Fruit fly (Drosophila melanogaster) whole organism, prepupa: ENCODE measurements around the gene CG14610.
A peak's percentile ranks its signal among the peaks of the same experiment; 100 is the strongest.

Source experiments
- Blimp-1 ChIP-seq: fragments of 200-800 bp; sonication (Bioruptor generic); optimal IDR thresholded peaks from 3 replicates; lab custom pipeline; 2017; ENCODE audit warnings: missing biosample characterization, missing genetic modification characterization, mild to moderate bottlenecking, moderate library complexity, missing genetic modification reagents
- CG11294 ChIP-seq: fragments of 200-800 bp; sonication (Bioruptor generic); IDR thresholded peaks from 2 replicates; pipeline ENCODE4 v1.3.6; 2022; ENCODE audit warnings: missing biosample characterization, missing genetic modification characterization
- CG11762 ChIP-seq: fragments of 200-800 bp; sonication (Bioruptor generic); optimal IDR thresholded peaks from 3 replicates; lab custom pipeline; 2016; ENCODE audit warnings: missing biosample characterization, missing genetic modification characterization; ENCODE audit not compliant: insufficient read depth
- CG11902 ChIP-seq: fragments of 200-800 bp; sonication (Bioruptor generic); optimal IDR thresholded peaks from 3 replicates; lab custom pipeline; 2016; ENCODE audit warnings: missing biosample characterization, missing genetic modification characterization
- CG15336 ChIP-seq: fragments of 200-800 bp; sonication (Bioruptor generic); IDR thresholded peaks from 2 replicates; pipeline ENCODE4 v1.3.6; 2022; ENCODE audit warnings: missing biosample characterization, missing genetic modification characterization
- CG1621 ChIP-seq: fragments of 200-800 bp; sonication (Bioruptor generic); optimal IDR thresholded peaks from 3 replicates; lab custom pipeline; 2018; ENCODE audit warnings: missing biosample characterization, mild to moderate bottlenecking, missing genetic modification characterization
- CG16779 ChIP-seq: fragments of 200-800 bp; sonication (Bioruptor generic); optimal IDR thresholded peaks from 3 replicates; lab custom pipeline; 2017; ENCODE audit warnings: missing biosample characterization, mild to moderate bottlenecking, missing genetic modification characterization
- CG3032 ChIP-seq: fragments of 200-800 bp; optimal IDR thresholded peaks from 2 replicates; lab custom pipeline; 2019; ENCODE audit warnings: missing biosample characterization, mild to moderate bottlenecking, missing genetic modification characterization, moderate library complexity
- CG31627 ChIP-seq: fragments of 200-800 bp; sonication (Bioruptor generic); optimal IDR thresholded peaks from 3 replicates; lab custom pipeline; 2016; ENCODE audit warnings: missing biosample characterization, missing genetic modification characterization
- CG3919 ChIP-seq: fragments of 200-800 bp; sonication (Bioruptor generic); optimal IDR thresholded peaks from 3 replicates; lab custom pipeline; 2016; ENCODE audit warnings: missing biosample characterization, missing genetic modification characterization
- CG4318 ChIP-seq: fragments of 200-800 bp; sonication (Bioruptor generic); optimal IDR thresholded peaks from 3 replicates; lab custom pipeline; 2017; ENCODE audit warnings: missing biosample characterization, mild to moderate bottlenecking, missing genetic modification characterization
- CG6163 ChIP-seq: fragments of 200-800 bp; sonication (Bioruptor generic); IDR thresholded peaks from 3 replicates; pipeline ENCODE4 v1.3.6; 2022; ENCODE audit warnings: missing biosample characterization, missing genetic modification characterization
- CG6276 ChIP-seq: fragments of 200-800 bp; sonication (Bioruptor generic); optimal IDR thresholded peaks from 2 replicates; lab custom pipeline; 2017; ENCODE audit warnings: missing biosample characterization, mild to moderate bottlenecking, missing genetic modification characterization
- CG6792 ChIP-seq: fragments of 200-800 bp; sonication (Bioruptor generic); optimal IDR thresholded peaks from 3 replicates; lab custom pipeline; 2016; ENCODE audit warnings: missing biosample characterization, missing genetic modification characterization
- CG6808 ChIP-seq: fragments of 200-800 bp; sonication (Bioruptor generic); optimal IDR thresholded peaks from 3 replicates; lab custom pipeline; 2017; ENCODE audit warnings: missing biosample characterization, missing genetic modification characterization, mild to moderate bottlenecking, moderate library complexity, missing genetic modification reagents
- CG6854 ChIP-seq: fragments of 200-800 bp; sonication (Bioruptor generic); optimal IDR thresholded peaks from 2 replicates; lab custom pipeline; 2017; ENCODE audit warnings: missing biosample characterization, mild to moderate bottlenecking, missing genetic modification characterization
- CG7368 ChIP-seq: fragments of 200-800 bp; sonication (Bioruptor generic); optimal IDR thresholded peaks from 3 replicates; lab custom pipeline; 2016; ENCODE audit warnings: missing biosample characterization, missing genetic modification characterization
- CG8632 ChIP-seq: fragments of 200-800 bp; sonication (Bioruptor generic); optimal IDR thresholded peaks from 3 replicates; lab custom pipeline; 2016; ENCODE audit warnings: missing biosample characterization, missing genetic modification characterization
- Eip75B ChIP-seq: fragments of 200-800 bp; sonication (Bioruptor generic); optimal IDR thresholded peaks from 3 replicates; lab custom pipeline; 2016; ENCODE audit warnings: missing biosample characterization, missing genetic modification characterization
- Eip93F ChIP-seq: fragments of 200-800 bp; sonication (Bioruptor generic); optimal IDR thresholded peaks from 2 replicates; lab custom pipeline; 2016; ENCODE audit warnings: missing biosample characterization, mild to moderate bottlenecking, missing genetic modification characterization
- Ets21C ChIP-seq: fragments of 200-800 bp; sonication (Bioruptor generic); optimal IDR thresholded peaks from 3 replicates; lab custom pipeline; 2016; ENCODE audit warnings: missing biosample characterization, missing genetic modification characterization
- Hr38 ChIP-seq: sonication (Bioruptor generic); optimal IDR thresholded peaks from 2 replicates; lab custom pipeline; 2016; ENCODE audit warnings: missing biosample characterization, missing genetic modification characterization
- Hr4 ChIP-seq: fragments of 200-800 bp; sonication (Bioruptor generic); optimal IDR thresholded peaks from 3 replicates; lab custom pipeline; 2016; ENCODE audit warnings: missing biosample characterization, missing genetic modification characterization
- Lpt ChIP-seq: fragments of 200-800 bp; sonication (Bioruptor generic); optimal IDR thresholded peaks from 3 replicates; lab custom pipeline; 2016; ENCODE audit warnings: missing biosample characterization, missing genetic modification characterization
- Met ChIP-seq: fragments of 200-800 bp; sonication (Bioruptor generic); optimal IDR thresholded peaks from 3 replicates; lab custom pipeline; 2016; ENCODE audit warnings: missing biosample characterization, missing genetic modification characterization
- OdsH ChIP-seq: fragments of 200-800 bp; sonication (Bioruptor generic); optimal IDR thresholded peaks from 3 replicates; lab custom pipeline; 2016; ENCODE audit warnings: missing biosample characterization, missing genetic modification characterization
- Smox ChIP-seq: fragments of 200-800 bp; sonication (Bioruptor generic); optimal IDR thresholded peaks from 3 replicates; lab custom pipeline; 2016; ENCODE audit warnings: missing biosample characterization, missing genetic modification characterization
- Sox102F ChIP-seq: fragments of 200-800 bp; sonication (Bioruptor generic); optimal IDR thresholded peaks from 2 replicates; lab custom pipeline; 2016; ENCODE audit warnings: missing biosample characterization, mild to moderate bottlenecking, missing genetic modification characterization
- Sox14 ChIP-seq: fragments of 200-800 bp; sonication (Bioruptor generic); optimal IDR thresholded peaks from 3 replicates; lab custom pipeline; 2016; ENCODE audit warnings: missing biosample characterization, missing genetic modification characterization
- Sox15 ChIP-seq: fragments of 200-800 bp; sonication (Bioruptor generic); optimal IDR thresholded peaks from 3 replicates; lab custom pipeline; 2016; ENCODE audit warnings: missing biosample characterization, missing genetic modification characterization
- achi ChIP-seq: fragments of 200-800 bp; sonication (Bioruptor generic); optimal IDR thresholded peaks from 3 replicates; lab custom pipeline; 2016; ENCODE audit warnings: missing biosample characterization, missing genetic modification characterization
- acj6 ChIP-seq: fragments of 200-800 bp; sonication (Bioruptor generic); optimal IDR thresholded peaks from 3 replicates; lab custom pipeline; 2016; ENCODE audit warnings: missing biosample characterization, missing genetic modification characterization
- eg ChIP-seq: fragments of 200-800 bp; sonication (Bioruptor generic); IDR thresholded peaks from 3 replicates; pipeline ENCODE4 v1.3.6; 2022; ENCODE audit warnings: missing biosample characterization, missing genetic modification characterization
- esn ChIP-seq: fragments of 200-800 bp; sonication (Bioruptor generic); optimal IDR thresholded peaks from 2 replicates; lab custom pipeline; 2016; ENCODE audit warnings: missing biosample characterization, mild to moderate bottlenecking, missing genetic modification characterization, moderate library complexity
- fd85E ChIP-seq: fragments of 200-800 bp; sonication (Bioruptor generic); optimal IDR thresholded peaks from 3 replicates; lab custom pipeline; 2016; ENCODE audit warnings: missing biosample characterization, missing genetic modification characterization
- net ChIP-seq: fragments of 200-800 bp; sonication (Bioruptor generic); optimal IDR thresholded peaks from 3 replicates; lab custom pipeline; 2016; ENCODE audit warnings: missing biosample characterization, missing genetic modification characterization
- ss ChIP-seq, 2 experiments: fragments of 200-800 bp; sonication (Bioruptor generic); optimal IDR thresholded peaks; 2 replicates in 1 of 2; 3 replicates in 1 of 2; lab custom pipeline; 2017 to 2018; ENCODE audit warnings: mild to moderate bottlenecking in 2 of 2, missing biosample characterization in 2 of 2, missing genetic modification characterization in 2 of 2, moderate library complexity in 1 of 2
- svp ChIP-seq: fragments of 200-800 bp; sonication (Bioruptor generic); peaks from one replicate; lab custom pipeline; 2016; ENCODE audit warnings: missing biosample characterization, missing genetic modification characterization
- topi ChIP-seq: fragments of 200-800 bp; sonication (Bioruptor generic); optimal IDR thresholded peaks from 3 replicates; lab custom pipeline; 2016; ENCODE audit warnings: missing biosample characterization, missing genetic modification characterization
- vri ChIP-seq: fragments of 200-800 bp; sonication (Bioruptor generic); optimal IDR thresholded peaks from 3 replicates; lab custom pipeline; 2016; ENCODE audit warnings: missing biosample characterization, mild to moderate bottlenecking, missing genetic modification characterization

CG14610 gene

dm6 chr3R:7171384-7172099 is 27.4 kb upstream of the CG14610 start (continued):
- TF ChIP-seq Ets21C (GFP tag; lab: Kevin White, UChicago): peak; percentile 14
- TF ChIP-seq CG6276 (GFP tag; lab: Kevin White, UChicago): no peak
- peak; percentile 34 for TF ChIP-seq CG7368 (GFP tag; lab: Kevin White, UChicago)
- TF ChIP-seq fd85E: no peak
- TF ChIP-seq Eip93F (GFP tag; lab: Kevin White, UChicago): no peak
- peak; percentile 56 for TF ChIP-seq CG1621 (tag; lab: Kevin White, UChicago)
- no peak for TF ChIP-seq svp
- TF ChIP-seq CG6854: no peak
- TF ChIP-seq achi (GFP tag; lab: Kevin White, UChicago): peak; percentile 69
- peak; percentile 21 for TF ChIP-seq CG8632 (GFP tag; lab: Kevin White, UChicago)
- TF ChIP-seq Met: peak; percentile 58
- no peak for TF ChIP-seq CG4318
- TF ChIP-seq CG6163 (GFP tag; lab: Robert Waterston, UW): 0 out of 3 replicates have a peak, but pooled peaks have one; percentile 17
- TF ChIP-seq Eip75B (GFP tag; lab: Kevin White, UChicago): peak; percentile 78
- TF ChIP-seq Sox102F: peak; percentile 6
- TF ChIP-seq Hr38 (GFP tag; lab: Kevin White, UChicago): no peak
- TF ChIP-seq Sox15 (GFP tag; lab: Kevin White, UChicago): no peak
- TF ChIP-seq ss (GFP tag; optimal IDR thresholded peaks at IDR 0.05; lab: Kevin White, UChicago): peak; percentile 86 to 87
- peak; percentile 46 for TF ChIP-seq topi (GFP tag; lab: Kevin White, UChicago)
- TF ChIP-seq OdsH (GFP tag; lab: Kevin White, UChicago): peak; percentile 69
- peak; percentile 55 for TF ChIP-seq CG16779 (tag; lab: Kevin White, UChicago)
- peak; percentile 47 for TF ChIP-seq CG6792 (GFP tag; lab: Kevin White, UChicago)
- TF ChIP-seq CG11902 (GFP tag; lab: Kevin White, UChicago): no peak
- peak; percentile 51 for TF ChIP-seq net (GFP tag; lab: Kevin White, UChicago)
- TF ChIP-seq CG3919 (GFP tag; lab: Kevin White, UChicago): peak; percentile 66
- no peak for TF ChIP-seq vri (GFP tag; lab: Kevin White, UChicago)
- peak; percentile 30 for TF ChIP-seq Smox (GFP tag; lab: Kevin White, UChicago)
- peak; percentile 53 for TF ChIP-seq acj6 (GFP tag; lab: Kevin White, UChicago)
- TF ChIP-seq CG11762 (GFP tag; lab: Kevin White, UChicago): peak; percentile 14
- TF ChIP-seq esn (GFP tag; lab: Kevin White, UChicago): peak; percentile 60
- peak; percentile 50 for TF ChIP-seq CG15336 (GFP tag; lab: Robert Waterston, UW)
- TF ChIP-seq Lpt (GFP tag; lab: Kevin White, UChicago): peak; percentile 53
- peak; percentile 86 for TF ChIP-seq CG3032 (tag; lab: Kevin White, UChicago)
- TF ChIP-seq CG6808 (GFP tag; lab: Kevin White, UChicago): peak; percentile 81
- TF ChIP-seq CG11294 (GFP tag; lab: Robert Waterston, UW): no peak
- TF ChIP-seq Sox14 (GFP tag; lab: Kevin White, UChicago): peak; percentile 79
- TF ChIP-seq eg (GFP tag; lab: Robert Waterston, UW): no peak

dm6 chr3R:7169927-7170326 is 25.8 kb upstream of the CG14610 start:
- TF ChIP-seq Blimp-1 (GFP tag; lab: Kevin White, UChicago) (no peak), CG6276 (GFP tag; lab: Kevin White, UChicago) (no peak), CG31627 (GFP tag; lab: Kevin White, UChicago) (no peak), CG11294 (GFP tag; lab: Robert Waterston, UW) (no peak), eg (GFP tag; lab: Robert Waterston, UW) (no peak), Hr4 (GFP tag; lab: Kevin White, UChicago) (no peak), CG7368 (GFP tag; lab: Kevin White, UChicago) (no peak), Hr38 (GFP tag; lab: Kevin White, UChicago) (no peak), CG6808 (GFP tag; lab: Kevin White, UChicago) (no peak)
